Fruit fly (Drosophila melanogaster) whole organism, pupa: ENCODE measurements around the gene CG4982.

Source experiments
- CG13204 ChIP-seq: fragments of 200-800 bp; sonication (Bioruptor generic); optimal IDR thresholded peaks from 2 replicates; lab custom pipeline; 2018; ENCODE audit warnings: missing biosample characterization, mild to moderate bottlenecking, missing genetic modification characterization, moderate library complexity
- CG17806 ChIP-seq: fragments of 200-800 bp; sonication (Bioruptor generic); optimal IDR thresholded peaks from 2 replicates; lab custom pipeline; 2018; ENCODE audit warnings: missing biosample characterization, mild to moderate bottlenecking, missing genetic modification characterization, moderate library complexity
- CG32121 ChIP-seq: fragments of 200-800 bp; sonication (Bioruptor generic); IDR thresholded peaks from 2 replicates; pipeline ENCODE4 v1.3.6; 2022; ENCODE audit warnings: missing biosample characterization, missing genetic modification characterization
- CG34367 ChIP-seq: fragments of 200-800 bp; sonication (Bioruptor generic); optimal IDR thresholded peaks from 2 replicates; lab custom pipeline; 2018; ENCODE audit warnings: missing biosample characterization, mild to moderate bottlenecking, missing genetic modification characterization
- CG4496 ChIP-seq: fragments of 200-800 bp; sonication (Bioruptor generic); IDR thresholded peaks from 3 replicates; pipeline ENCODE4 v1.3.6; 2022; ENCODE audit warnings: missing biosample characterization, missing genetic modification characterization
- CG8159 ChIP-seq: fragments of 200-800 bp; sonication (Bioruptor generic); optimal IDR thresholded peaks from 3 replicates; lab custom pipeline; 2018; ENCODE audit warnings: missing biosample characterization, mild to moderate bottlenecking, missing genetic modification characterization, moderate library complexity
- CG8301 ChIP-seq: fragments of 200-800 bp; sonication (Bioruptor generic); optimal IDR thresholded peaks from 2 replicates; lab custom pipeline; 2018; ENCODE audit warnings: missing biosample characterization, mild to moderate bottlenecking, missing genetic modification characterization
- D1 ChIP-seq: fragments of 200-800 bp; sonication (Bioruptor generic); optimal IDR thresholded peaks from 2 replicates; lab custom pipeline; 2018; ENCODE audit warnings: missing biosample characterization, mild to moderate bottlenecking, missing genetic modification characterization, moderate library complexity
- EcR ChIP-seq: fragments of 200-800 bp; sonication (Bioruptor generic); optimal IDR thresholded peaks from 3 replicates; lab custom pipeline; 2019; ENCODE audit warnings: missing biosample characterization, missing genetic modification characterization, mild to moderate bottlenecking, moderate library complexity, missing genetic modification reagents
- gl ChIP-seq: fragments of 200-800 bp; sonication (Bioruptor generic); optimal IDR thresholded peaks from 2 replicates; lab custom pipeline; 2018; ENCODE audit warnings: missing biosample characterization, mild to moderate bottlenecking, missing genetic modification characterization

dm6 chr3L:16349686-16350085 lies 48.4 kb downstream of the CG4982 start:
- TF ChIP-seq CG32121 (no peak), CG13204 (GFP tag; lab: Kevin White, UChicago) (no peak), CG34367 (tag; lab: Kevin White, UChicago) (no peak), CG4496 (GFP tag; lab: Robert Waterston, UW) (no peak), CG17806 (no peak), gl (tag; lab: Kevin White, UChicago) (no peak), D1 (no peak), CG8301 (tag; lab: Kevin White, UChicago) (no peak), EcR (GFP tag; lab: Kevin White, UChicago) (no peak), CG8159 (tag; lab: Kevin White, UChicago) (no peak)
